Worm (Caenorhabditis elegans) whole organism, L3 larva: Measurements from ENCODE around the gene hecw-1.

ENCODE experiments used
- ceh-16 ChIP-seq: sonication (generic microtip); optimal IDR thresholded peaks from 2 replicates; lab custom pipeline; 2017; ENCODE audit warnings: missing biosample characterization, missing genetic modification characterization
- daf-12 ChIP-seq: fragments of 150-350 bp; optimal IDR thresholded peaks from 2 replicates; lab custom pipeline; 2014; ENCODE audit warnings: missing biosample characterization, missing genetic modification reagents, missing genetic modification characterization
- egl-27 ChIP-seq: sonication (generic microtip); optimal IDR thresholded peaks from 4 replicates; lab custom pipeline; 2017; ENCODE audit warnings: missing biosample characterization, missing genetic modification reagents, missing genetic modification characterization
- eor-1 ChIP-seq, 2 experiments: fragments of 150-350 bp; optimal IDR thresholded peaks; 2 replicates each; lab custom pipeline; 2014 to 2018; ENCODE audit warnings: missing biosample characterization in 2 of 2, missing genetic modification characterization in 2 of 2
- lin-15B ChIP-seq: fragments of 150-350 bp; optimal IDR thresholded peaks from 2 replicates; lab custom pipeline; 2014; ENCODE audit warnings: missing biosample characterization, missing genetic modification characterization
- nfya-1 ChIP-seq: sonication (generic microtip); optimal IDR thresholded peaks from 2 replicates; lab custom pipeline; 2017; ENCODE audit warnings: missing genetic modification characterization, mild to moderate bottlenecking, missing compliant biosample characterization, antibody characterized with exemption, moderate library complexity; ENCODE audit not compliant: insufficient read depth
- nhr-12 ChIP-seq: fragments of 150-350 bp; optimal IDR thresholded peaks from 2 replicates; lab custom pipeline; 2014; ENCODE audit warnings: missing biosample characterization, missing genetic modification characterization
- nhr-23 ChIP-seq: fragments of 150-350 bp; optimal IDR thresholded peaks from 2 replicates; lab custom pipeline; 2014; ENCODE audit warnings: missing biosample characterization, missing genetic modification reagents, missing genetic modification characterization
- pha-4 ChIP-seq: fragments of 150-350 bp; optimal IDR thresholded peaks from 2 replicates; lab custom pipeline; 2014; ENCODE audit warnings: missing biosample characterization, missing genetic modification reagents, missing genetic modification characterization
- pqm-1 ChIP-seq: fragments of 150-350 bp; optimal IDR thresholded peaks from 2 replicates; lab custom pipeline; 2017; ENCODE audit warnings: missing biosample characterization, missing genetic modification characterization, inconsistent platforms
- snpc-4 ChIP-seq: fragments of 150-350 bp; optimal IDR thresholded peaks from 2 replicates; lab custom pipeline; 2014; ENCODE audit warnings: missing biosample characterization, missing genetic modification characterization
- ztf-11 ChIP-seq: fragments of 150-350 bp; optimal IDR thresholded peaks from 2 replicates; lab custom pipeline; 2014; ENCODE audit warnings: missing biosample characterization, missing genetic modification characterization
- ztf-4 ChIP-seq: fragments of 150-350 bp; optimal IDR thresholded peaks from 2 replicates; lab custom pipeline; 2014; ENCODE audit warnings: missing biosample characterization, missing genetic modification characterization

DNA sequence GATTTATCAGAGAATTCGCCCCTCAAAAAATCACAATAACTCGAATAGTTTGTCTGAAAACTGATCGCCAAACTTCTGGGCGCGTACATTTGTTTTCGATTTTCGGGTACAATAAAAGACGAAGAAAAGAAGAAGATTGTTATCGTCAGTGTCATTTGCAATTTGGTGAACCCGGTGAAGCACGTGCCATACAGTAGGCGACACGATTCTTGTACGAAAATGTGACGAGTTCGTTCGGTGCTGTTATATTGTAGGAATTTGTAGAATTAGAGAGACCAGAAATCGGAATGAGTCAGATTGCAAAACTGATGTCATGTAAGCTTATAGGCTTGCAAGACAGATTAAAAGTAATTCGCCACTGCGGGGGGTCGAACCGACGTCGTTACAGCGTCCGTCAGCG lies 22.0 kb downstream of the hecw-1 start:
- TF ChIP-seq ztf-11 (tag; lab: Kevin White, UChicago), result no peak
- no peak for TF ChIP-seq daf-12 (tag; lab: Kevin White, UChicago)
- no peak for TF ChIP-seq egl-27 (tag; lab: Kevin White, UChicago)
- TF ChIP-seq eor-1 (tag; optimal IDR thresholded peaks at IDR 0.05; lab: Kevin White, UChicago), result no peak
- no peak for TF ChIP-seq lin-15B
- no peak for TF ChIP-seq pha-4 (tag; lab: Kevin White, UChicago)
- no peak for TF ChIP-seq nhr-23 (tag; lab: Kevin White, UChicago)
- TF ChIP-seq ceh-16 (tag; lab: Kevin White, UChicago), result no peak
- TF ChIP-seq ztf-4 (tag; lab: Kevin White, UChicago), result no peak
- TF ChIP-seq pqm-1 (tag; lab: Kevin White, UChicago), result no peak
- no peak for TF ChIP-seq snpc-4 (tag; lab: Kevin White, UChicago)
- no peak for TF ChIP-seq nfya-1 (tag; lab: Kevin White, UChicago)
- TF ChIP-seq nhr-12, result no peak
